Worm (Caenorhabditis elegans) whole organism, early embryonic: Measurements from ENCODE around the gene C26E6.1.

Experiments
- F13C5.2 ChIP-seq: sonication (generic microtip); optimal IDR thresholded peaks from 2 replicates; lab custom pipeline; 2017; ENCODE audit warnings: mild to moderate bottlenecking, missing genetic modification characterization, inconsistent platforms, missing compliant biosample characterization
- ama-1 ChIP-seq: fragments of 150-350 bp; optimal IDR thresholded peaks from 2 replicates; lab custom pipeline; 2014
- sea-1 ChIP-seq: fragments of 200-800 bp; sonication (Bioruptor generic); conservative IDR thresholded peaks from 2 replicates; pipeline ENCODE4 v1.3.6; 2022; ENCODE audit warnings: missing genetic modification characterization, missing compliant biosample characterization

DNA sequence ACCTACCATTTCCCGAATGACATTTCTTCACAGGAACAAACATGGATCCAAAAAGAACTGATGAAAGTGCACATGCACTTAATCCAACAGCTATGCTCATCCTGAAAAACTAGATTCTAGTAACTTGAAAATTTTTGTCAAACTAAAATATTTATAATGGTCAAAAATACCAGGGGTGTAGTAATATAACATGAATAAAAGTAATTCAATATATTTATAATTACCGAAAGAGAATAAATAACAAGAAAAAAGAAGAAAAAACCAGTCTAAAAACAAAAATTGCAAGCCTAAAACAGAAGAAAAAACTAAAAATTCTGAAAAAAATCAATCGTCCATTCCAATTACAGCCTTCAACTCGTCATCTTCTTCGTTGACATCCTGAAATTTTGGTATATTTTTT is 48.0 kb downstream of the C26E6.1 start, which contains the start of gene R144.6:
- TF ChIP-seq ama-1 (lab: Kevin White, UChicago) (no peak), sea-1 (GFP tag; lab: Robert Waterston, UW) (no peak), F13C5.2 (tag; lab: Kevin White, UChicago) (no peak)
